Fruit fly (Drosophila melanogaster): ENCODE results near the gene CG5880.

CG5880 gene

dm6 chr3R:27148812-27149769 lies 32.5 kb downstream of the CG5880 start (continued):
- peak; percentile 3 for TF ChIP-seq HHEX (GFP tag; optimal IDR thresholded peaks at IDR 0.05)
- TF ChIP-seq gem (tag; optimal IDR thresholded peaks at IDR 0.05): peak; percentile 60
- TF ChIP-seq vvl (GFP tag; IDR thresholded peaks at IDR 0.05): no peak
- no peak for TF ChIP-seq lbe (GFP tag; optimal IDR thresholded peaks at IDR 0.05)
- TF ChIP-seq CG17359 (tag; optimal IDR thresholded peaks at IDR 0.05): peak; percentile 16
- TF ChIP-seq CkIIα-i1 (GFP tag; IDR thresholded peaks at IDR 0.05): no peak
- peak; percentile 18 for TF ChIP-seq lab (GFP tag; optimal IDR thresholded peaks at IDR 0.05)
- no peak for TF ChIP-seq ewg (GFP tag; optimal IDR thresholded peaks at IDR 0.05)
- no peak for TF ChIP-seq otp (GFP tag; IDR thresholded peaks at IDR 0.05)
- TF ChIP-seq trh (GFP tag; optimal IDR thresholded peaks at IDR 0.05): no peak
- peak; percentile 38 for TF ChIP-seq CG34376 (GFP tag; optimal IDR thresholded peaks at IDR 0.05)
- TF ChIP-seq ab (GFP tag; optimal IDR thresholded peaks at IDR 0.05): no peak
- TF ChIP-seq Hr51 (GFP tag; optimal IDR thresholded peaks at IDR 0.05): no peak
- peak; percentile 83 for TF ChIP-seq grn (GFP tag; optimal IDR thresholded peaks at IDR 0.05)
- TF ChIP-seq corto (GFP tag; optimal IDR thresholded peaks at IDR 0.05): no peak
- TF ChIP-seq Deaf1 (tag; optimal IDR thresholded peaks at IDR 0.05): no peak
- no peak for TF ChIP-seq gcm2 (GFP tag; optimal IDR thresholded peaks at IDR 0.05)
- TF ChIP-seq Oli (tag; optimal IDR thresholded peaks at IDR 0.05): peak; percentile 24
- peak in 1 of 3 experiments; percentile 0 for TF ChIP-seq lola (GFP tag; optimal IDR thresholded peaks at IDR 0.05)
- TF ChIP-seq CG2120 (GFP tag; optimal IDR thresholded peaks at IDR 0.05): peak; percentile 24
- no peak for TF ChIP-seq nerfin-1 (tag; optimal IDR thresholded peaks at IDR 0.05)
- no peak for TF ChIP-seq HLH3B (GFP tag; IDR thresholded peaks at IDR 0.05)
- TF ChIP-seq Sox102F (GFP tag; optimal IDR thresholded peaks at IDR 0.05): peak; percentile 28
- no peak for TF ChIP-seq Vsx1 (GFP tag; optimal IDR thresholded peaks at IDR 0.05)
- TF ChIP-seq nau (GFP tag; optimal IDR thresholded peaks at IDR 0.05): no peak
- no peak for TF ChIP-seq HLH4C (GFP tag; IDR thresholded peaks at IDR 0.05; ENCODE audit: partially characterized antibody)
- peak; percentile 57 for TF ChIP-seq D19A (tag; optimal IDR thresholded peaks at IDR 0.05)
- no peak for TF ChIP-seq CG4328 (GFP tag; optimal IDR thresholded peaks at IDR 0.05)
- TF ChIP-seq sc (optimal IDR thresholded peaks at IDR 0.05): no peak
- no peak for TF ChIP-seq sc (GFP tag; optimal IDR thresholded peaks at IDR 0.05)
- TF ChIP-seq CG12236 (GFP tag; optimal IDR thresholded peaks at IDR 0.05): no peak
- no peak for TF ChIP-seq GATAe (GFP tag; conservative IDR thresholded peaks at IDR 0.05)
- TF ChIP-seq CG8290 (GFP tag; optimal IDR thresholded peaks at IDR 0.05): no peak
- peak in 1 of 2 experiments; percentile 19 for TF ChIP-seq CG8290 (tag; optimal IDR thresholded peaks at IDR 0.05)
- TF ChIP-seq kay (GFP tag; optimal IDR thresholded peaks at IDR 0.05): no peak
- no peak for TF ChIP-seq stc (GFP tag; IDR thresholded peaks at IDR 0.05)
- TF ChIP-seq CG14710 (tag; optimal IDR thresholded peaks at IDR 0.05): no peak
- TF ChIP-seq Camta (GFP tag; optimal IDR thresholded peaks at IDR 0.05): no peak
- no peak for TF ChIP-seq Hr3 (GFP tag; optimal IDR thresholded peaks at IDR 0.05)
- no peak for TF ChIP-seq CG12104 (GFP tag; optimal IDR thresholded peaks at IDR 0.05)
- TF ChIP-seq CG13775 (GFP tag; optimal IDR thresholded peaks at IDR 0.05): no peak
- no peak for TF ChIP-seq pita (GFP tag; optimal IDR thresholded peaks at IDR 0.05)
- TF ChIP-seq CG17829 (tag; optimal IDR thresholded peaks at IDR 0.05): no peak
- peak; percentile 90 for TF ChIP-seq mirr (GFP tag; optimal IDR thresholded peaks at IDR 0.05)
- TF ChIP-seq mld (GFP tag; IDR thresholded peaks at IDR 0.05; ENCODE audit: partially characterized antibody): no peak
- no peak for TF ChIP-seq CG6765 (GFP tag; optimal IDR thresholded peaks at IDR 0.05)
- TF ChIP-seq CG17912 (GFP tag; optimal IDR thresholded peaks at IDR 0.05): no peak
- no peak for TF ChIP-seq Tbp (GFP tag; optimal IDR thresholded peaks at IDR 0.05)
- TF ChIP-seq CG9609 (GFP tag; optimal IDR thresholded peaks at IDR 0.05): no peak

Measured in whole organism, embryonic.